Worm (Caenorhabditis elegans) whole organism, L4 larva: ENCODE data around the gene far-8.

Source experiments
- ama-1 ChIP-seq: fragments of 150-350 bp; optimal IDR thresholded peaks from 2 replicates; lab custom pipeline; 2014; ENCODE audit warnings: inconsistent platforms, mixed read lengths
- attf-4 ChIP-seq: sonication (generic microtip); optimal IDR thresholded peaks from 3 replicates; lab custom pipeline; 2017; ENCODE audit warnings: missing biosample characterization, missing genetic modification characterization
- daf-12 ChIP-seq: fragments of 150-350 bp; optimal IDR thresholded peaks from 2 replicates; lab custom pipeline; 2014; ENCODE audit warnings: missing biosample characterization, missing genetic modification reagents, missing genetic modification characterization
- duxl-1 ChIP-seq: sonication (generic microtip); optimal IDR thresholded peaks from 2 replicates; lab custom pipeline; 2016; ENCODE audit warnings: mild to moderate bottlenecking, missing genetic modification characterization, moderate library complexity, missing compliant biosample characterization; ENCODE audit not compliant: poor library complexity
- egl-27 ChIP-seq: sonication (generic microtip); optimal IDR thresholded peaks from 3 replicates; lab custom pipeline; 2017; ENCODE audit warnings: missing biosample characterization, missing genetic modification reagents, missing genetic modification characterization
- fos-1 ChIP-seq: fragments of 150-350 bp; optimal IDR thresholded peaks from 2 replicates; lab custom pipeline; 2014; ENCODE audit warnings: missing biosample characterization, missing genetic modification characterization
- lin-13 ChIP-seq: fragments of 150-350 bp; optimal IDR thresholded peaks from 2 replicates; lab custom pipeline; 2014; ENCODE audit warnings: missing biosample characterization, missing genetic modification reagents, missing genetic modification characterization
- lin-39 ChIP-seq: fragments of 150-350 bp; optimal IDR thresholded peaks from 2 replicates; lab custom pipeline; 2014; ENCODE audit warnings: missing biosample characterization, missing genetic modification reagents, missing genetic modification characterization
- nhr-237 ChIP-seq: sonication (generic microtip); optimal IDR thresholded peaks from 2 replicates; lab custom pipeline; 2017; ENCODE audit warnings: missing biosample characterization, missing genetic modification characterization
- rbr-2 ChIP-seq: sonication (generic microtip); optimal IDR thresholded peaks from 2 replicates; lab custom pipeline; 2016; ENCODE audit warnings: missing genotype, missing genetic modification characterization, missing compliant biosample characterization
- snpc-4 ChIP-seq: fragments of 150-350 bp; optimal IDR thresholded peaks from 2 replicates; lab custom pipeline; 2014; ENCODE audit warnings: missing biosample characterization, missing genetic modification characterization
- unc-130 ChIP-seq: sonication (generic microtip); optimal IDR thresholded peaks from 2 replicates; lab custom pipeline; 2016; ENCODE audit warnings: missing genetic modification reagents, missing genetic modification characterization, missing compliant biosample characterization
- unc-39 ChIP-seq: sonication (generic microtip); optimal IDR thresholded peaks from 2 replicates; lab custom pipeline; 2017; ENCODE audit warnings: missing biosample characterization, missing genetic modification characterization

ce11 chrIII:883595-883994, 40.9 kb downstream of the far-8 start:
- TF ChIP-seq attf-4 (tag; lab: Kevin White, UChicago) = no peak
- TF ChIP-seq nhr-237 = no peak
- TF ChIP-seq daf-12 (tag; lab: Kevin White, UChicago) = no peak
- TF ChIP-seq fos-1 (tag; lab: Kevin White, UChicago) = no peak
- no peak for TF ChIP-seq ama-1
- no peak for TF ChIP-seq lin-39 (tag; lab: Kevin White, UChicago)
- TF ChIP-seq snpc-4 (tag; lab: Kevin White, UChicago) = no peak
- no peak for TF ChIP-seq unc-39
- TF ChIP-seq duxl-1 (tag; lab: Kevin White, UChicago) = no peak
- TF ChIP-seq unc-130 (GFP tag; lab: Kevin White, UChicago) = no peak
- TF ChIP-seq lin-13 (GFP tag; lab: Kevin White, UChicago) = no peak
- no peak for TF ChIP-seq egl-27 (tag; lab: Kevin White, UChicago)
- TF ChIP-seq rbr-2 (tag; lab: Kevin White, UChicago) = no peak
